Fruit fly (Drosophila melanogaster) whole organism, embryonic: ENCODE measurements around the gene NdufV3.

Source experiments
- Adf1 ChIP-seq: fragments of 200-800 bp; sonication (Bioruptor generic); IDR thresholded peaks from 2 replicates; pipeline ENCODE4 v1.3.6; 2022; ENCODE audit warnings: missing biosample characterization, missing genetic modification characterization
- Awh ChIP-seq: fragments of 200-800 bp; sonication (Bioruptor generic); IDR thresholded peaks from 2 replicates; pipeline ENCODE4, ENCODE4 v1.3.6; 2022; ENCODE audit warnings: missing biosample characterization, missing genetic modification characterization
- BEAF-32 ChIP-seq: fragments of 200-800 bp; sonication (Bioruptor generic); optimal IDR thresholded peaks from 3 replicates; lab custom pipeline; 2017; ENCODE audit warnings: missing biosample characterization, missing genetic modification characterization, mild to moderate bottlenecking, moderate library complexity, missing genetic modification reagents
- CG10431 ChIP-seq: fragments of 200-800 bp; sonication (Bioruptor generic); optimal IDR thresholded peaks from 3 replicates; lab custom pipeline; 2018; ENCODE audit warnings: missing biosample characterization, mild to moderate bottlenecking, missing genetic modification characterization
- CG11560 ChIP-seq: fragments of 200-800 bp; sonication (Bioruptor generic); IDR thresholded peaks from 3 replicates; pipeline ENCODE4 v1.3.6; 2022; ENCODE audit warnings: missing biosample characterization, missing genetic modification characterization
- CG13287 ChIP-seq: fragments of 200-800 bp; sonication (Bioruptor generic); IDR thresholded peaks from 2 replicates; pipeline ENCODE4 v1.3.6; 2022; ENCODE audit warnings: missing biosample characterization, missing genetic modification characterization; ENCODE audit not compliant: partially characterized antibody
- CG14710 ChIP-seq: fragments of 200-800 bp; sonication (Bioruptor generic); optimal IDR thresholded peaks from 3 replicates; lab custom pipeline; 2019; ENCODE audit warnings: missing biosample characterization, mild to moderate bottlenecking, missing genetic modification characterization, moderate library complexity
- CG16779 ChIP-seq: fragments of 200-800 bp; sonication (Bioruptor generic); IDR thresholded peaks from 2 replicates; pipeline ENCODE4 v1.3.6; 2022; ENCODE audit warnings: missing biosample characterization, missing genetic modification characterization
- CG17186 ChIP-seq: fragments of 200-800 bp; sonication (Bioruptor generic); optimal IDR thresholded peaks from 3 replicates; lab custom pipeline; 2017; ENCODE audit warnings: missing biosample characterization, missing genetic modification reagents, missing genetic modification characterization
- CG18262 ChIP-seq: fragments of 200-800 bp; optimal IDR thresholded peaks from 3 replicates; lab custom pipeline; 2019; ENCODE audit warnings: missing biosample characterization, mild to moderate bottlenecking, missing genetic modification characterization, moderate library complexity
- CG18619 ChIP-seq: fragments of 200-800 bp; sonication (Bioruptor generic); optimal IDR thresholded peaks from 3 replicates; lab custom pipeline; 2017; ENCODE audit warnings: missing biosample characterization, mild to moderate bottlenecking, missing genetic modification characterization
- CG2889 ChIP-seq: fragments of 200-800 bp; sonication (Bioruptor generic); IDR thresholded peaks from 3 replicates; pipeline ENCODE4 v1.3.6; 2022; ENCODE audit warnings: missing biosample characterization, missing genetic modification characterization
- CG31388 ChIP-seq: fragments of 200-800 bp; sonication (Bioruptor generic); optimal IDR thresholded peaks from 2 replicates; lab custom pipeline; 2016; ENCODE audit warnings: missing biosample characterization, missing genetic modification characterization
- CG33213 ChIP-seq: fragments of 200-800 bp; sonication (Bioruptor generic); optimal IDR thresholded peaks from 3 replicates; lab custom pipeline; 2016; ENCODE audit warnings: missing biosample characterization, missing genetic modification characterization
- CG5180 ChIP-seq: fragments of 200-800 bp; sonication (Bioruptor generic); optimal IDR thresholded peaks from 3 replicates; lab custom pipeline; 2017; ENCODE audit warnings: missing biosample characterization, missing genetic modification characterization, mild to moderate bottlenecking, moderate library complexity, missing genetic modification reagents
- CG6272 ChIP-seq: fragments of 200-800 bp; sonication (Bioruptor generic); IDR thresholded peaks from 2 replicates; pipeline ENCODE4 v1.3.6; 2022; ENCODE audit warnings: missing biosample characterization, missing genetic modification characterization
- CG7786 ChIP-seq: fragments of 200-800 bp; sonication (Bioruptor generic); optimal IDR thresholded peaks from 2 replicates; lab custom pipeline; 2016; ENCODE audit warnings: missing biosample characterization, missing genetic modification characterization
- CG8290 ChIP-seq, 3 experiments: fragments of 200-800 bp; sonication (Bioruptor generic); optimal IDR thresholded peaks; 2 replicates each; lab custom pipeline; 2016 to 2019; ENCODE audit warnings: missing biosample characterization in 3 of 3, missing genetic modification characterization in 3 of 3, mild to moderate bottlenecking in 2 of 3, moderate library complexity in 1 of 3
- CG9609 ChIP-seq: fragments of 200-800 bp; sonication (Bioruptor generic); optimal IDR thresholded peaks from 3 replicates; lab custom pipeline; 2016; ENCODE audit warnings: missing biosample characterization, missing genetic modification characterization
- Dfd ChIP-seq, 2 experiments: fragments of >200 bp; optimal IDR thresholded peaks; 2 replicates each; lab custom pipeline; 2017; ENCODE audit warnings: missing biosample characterization in 2 of 2, missing genetic modification characterization in 2 of 2
- Gsc ChIP-seq: fragments of 200-800 bp; sonication (Bioruptor generic); IDR thresholded peaks from 2 replicates; pipeline ENCODE4 v1.3.6; 2022; ENCODE audit warnings: missing biosample characterization, missing genetic modification characterization
- HLH54F ChIP-seq: fragments of 200-800 bp; sonication (Bioruptor generic); optimal IDR thresholded peaks from 3 replicates; lab custom pipeline; 2016; ENCODE audit warnings: missing biosample characterization, missing genetic modification characterization
- Hand ChIP-seq: fragments of 200-800 bp; sonication (Bioruptor generic); optimal IDR thresholded peaks from 2 replicates; lab custom pipeline; 2017; ENCODE audit warnings: mild to moderate bottlenecking, missing biosample characterization, missing genetic modification reagents, missing genetic modification characterization
- Lim3 ChIP-seq: fragments of 200-800 bp; sonication (Bioruptor generic); IDR thresholded peaks from 2 replicates; pipeline ENCODE4 v1.3.6; 2022; ENCODE audit warnings: missing biosample characterization, missing genetic modification characterization
- Mes4 ChIP-seq: fragments of 200-800 bp; sonication (Bioruptor generic); optimal IDR thresholded peaks from 2 replicates; lab custom pipeline; 2016; ENCODE audit warnings: missing biosample characterization, missing genetic modification characterization
- Myb ChIP-seq: fragments of 200-800 bp; sonication (Bioruptor generic); optimal IDR thresholded peaks from 2 replicates; lab custom pipeline; 2016; ENCODE audit warnings: missing biosample characterization, missing genetic modification characterization
- Opbp ChIP-seq: fragments of 200-800 bp; sonication (Bioruptor generic); IDR thresholded peaks from 3 replicates; pipeline ENCODE4 v1.3.6; 2022; ENCODE audit warnings: missing biosample characterization, missing genetic modification characterization; ENCODE audit not compliant: partially characterized antibody
- Sin3A ChIP-seq: fragments of >200 bp; optimal IDR thresholded peaks from 2 replicates; lab custom pipeline; 2018
- Sox100B ChIP-seq: fragments of 200-800 bp; sonication (Bioruptor generic); optimal IDR thresholded peaks from 3 replicates; lab custom pipeline; 2018; ENCODE audit warnings: missing biosample characterization, mild to moderate bottlenecking, missing genetic modification characterization
- Sox102F ChIP-seq: fragments of 200-800 bp; sonication (Bioruptor generic); optimal IDR thresholded peaks from 2 replicates; lab custom pipeline; 2018; ENCODE audit warnings: missing biosample characterization, mild to moderate bottlenecking, missing genetic modification characterization, moderate library complexity
- Sry-β ChIP-seq: fragments of 200-800 bp; sonication (Bioruptor generic); optimal IDR thresholded peaks from 2 replicates; lab custom pipeline; 2018; ENCODE audit warnings: missing biosample characterization, mild to moderate bottlenecking, missing genetic modification characterization, moderate library complexity
- ab ChIP-seq: fragments of 200-800 bp; sonication (Bioruptor generic); optimal IDR thresholded peaks from 2 replicates; lab custom pipeline; 2016; ENCODE audit warnings: missing biosample characterization, missing genetic modification characterization
- bigmax ChIP-seq: fragments of 200-800 bp; sonication (Bioruptor generic); optimal IDR thresholded peaks from 2 replicates; lab custom pipeline; 2018; ENCODE audit warnings: missing biosample characterization, mild to moderate bottlenecking, missing genetic modification characterization
- cato ChIP-seq: fragments of 200-800 bp; sonication (Bioruptor generic); optimal IDR thresholded peaks from 2 replicates; lab custom pipeline; 2016; ENCODE audit warnings: missing biosample characterization, missing genetic modification characterization, borderline replicate concordance
- chif ChIP-seq, 2 experiments: fragments of 200-800 bp; sonication (Bioruptor generic); optimal IDR thresholded peaks; 3 replicates each; lab custom pipeline; 2016; ENCODE audit warnings: missing biosample characterization in 2 of 2, missing genetic modification characterization in 2 of 2
- chm ChIP-seq: fragments of 200-800 bp; sonication (Bioruptor generic); IDR thresholded peaks from 2 replicates; pipeline ENCODE4 v1.3.6; 2022; ENCODE audit warnings: missing biosample characterization, missing genetic modification characterization
- chn ChIP-seq: fragments of 200-800 bp; sonication (Bioruptor generic); optimal IDR thresholded peaks from 2 replicates; lab custom pipeline; 2016; ENCODE audit warnings: missing biosample characterization, missing genetic modification characterization
- gsb ChIP-seq: fragments of 200-800 bp; sonication (Bioruptor generic); IDR thresholded peaks from 2 replicates; pipeline ENCODE4 v1.3.6; 2022; ENCODE audit warnings: missing biosample characterization, missing genetic modification characterization
- gsb-n ChIP-seq: fragments of 200-800 bp; sonication (Bioruptor generic); optimal IDR thresholded peaks from 3 replicates; lab custom pipeline; 2018; ENCODE audit warnings: missing biosample characterization, mild to moderate bottlenecking, missing genetic modification characterization
- insv ChIP-seq, 2 experiments: fragments of 200-800 bp; sonication (Bioruptor generic); optimal IDR thresholded peaks; 3 replicates each; lab custom pipeline; 2016 to 2018; ENCODE audit warnings: missing biosample characterization in 2 of 2, missing genetic modification characterization in 2 of 2
- kay ChIP-seq: fragments of 200-800 bp; sonication (Bioruptor generic); optimal IDR thresholded peaks from 2 replicates; lab custom pipeline; 2016; ENCODE audit warnings: missing biosample characterization, missing genetic modification characterization
- lmd ChIP-seq: fragments of 200-800 bp; sonication (Bioruptor generic); IDR thresholded peaks from 2 replicates; pipeline ENCODE4 v1.3.6; 2022; ENCODE audit warnings: missing biosample characterization, missing genetic modification characterization
- mirr ChIP-seq: fragments of 200-800 bp; sonication (Bioruptor generic); optimal IDR thresholded peaks from 3 replicates; lab custom pipeline; 2018; ENCODE audit warnings: missing biosample characterization, mild to moderate bottlenecking, missing genetic modification characterization
- mld ChIP-seq: fragments of 200-800 bp; sonication (Bioruptor generic); IDR thresholded peaks from 3 replicates; pipeline ENCODE4 v1.3.6; 2022; ENCODE audit warnings: missing biosample characterization, missing genetic modification characterization; ENCODE audit not compliant: partially characterized antibody
- ranshi ChIP-seq: fragments of 200-800 bp; sonication (Bioruptor generic); IDR thresholded peaks from 2 replicates; pipeline ENCODE4 v1.3.6; 2022; ENCODE audit warnings: missing biosample characterization, missing genetic modification characterization
- rib ChIP-seq: fragments of 200-800 bp; sonication (Bioruptor generic); IDR thresholded peaks from 2 replicates; pipeline ENCODE4 v1.3.6; 2022; ENCODE audit warnings: missing biosample characterization, missing genetic modification characterization
- row ChIP-seq: fragments of 200-800 bp; sonication (Bioruptor generic); IDR thresholded peaks from 3 replicates; pipeline ENCODE4 v1.3.6; 2022; ENCODE audit warnings: missing biosample characterization, missing genetic modification characterization
- sens-2 ChIP-seq: fragments of 200-800 bp; sonication (Bioruptor generic); IDR thresholded peaks from 2 replicates; pipeline ENCODE4 v1.3.6; 2022; ENCODE audit warnings: missing biosample characterization, missing genetic modification characterization
- sima ChIP-seq: fragments of 200-800 bp; sonication (Bioruptor generic); optimal IDR thresholded peaks from 2 replicates; lab custom pipeline; 2016; ENCODE audit warnings: missing biosample characterization, missing genetic modification characterization
- ssp ChIP-seq: fragments of 200-800 bp; sonication (Bioruptor generic); IDR thresholded peaks from 2 replicates; pipeline ENCODE4 v1.3.6; 2022; ENCODE audit warnings: missing biosample characterization, missing genetic modification characterization
- ttk ChIP-seq: fragments of 200-800 bp; sonication (Bioruptor generic); IDR thresholded peaks from 2 replicates; pipeline ENCODE4 v2.1.2; 2022; ENCODE audit warnings: missing biosample characterization, missing genetic modification characterization

Gene NdufV3

DNA sequence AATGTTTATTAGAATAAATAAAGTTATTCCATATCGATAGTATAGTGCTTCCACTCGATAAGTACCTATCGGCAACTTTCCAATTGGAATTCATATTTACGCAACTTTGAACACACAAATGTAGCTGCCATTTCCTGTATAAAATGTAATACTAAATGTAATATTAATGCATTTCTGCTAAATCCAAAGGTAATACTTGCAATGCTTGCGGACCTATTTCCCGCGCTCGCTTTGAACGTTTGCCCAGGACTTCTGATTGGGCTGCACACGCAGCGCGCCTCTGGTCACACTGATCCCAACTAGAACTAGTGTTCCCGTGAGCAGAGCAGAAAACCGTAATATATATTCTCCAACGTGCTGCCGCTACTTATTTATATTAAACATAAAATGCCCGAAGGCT is 19.6 kb downstream of the NdufV3 start, which contains the start of gene dlg1 (continued):
- TF ChIP-seq Adf1 (no peak), ssp (GFP tag; lab: Robert Waterston, UW) (no peak), gsb (no peak), CG5180 (GFP tag; lab: Kevin White, UChicago) (no peak), kay (GFP tag; lab: Kevin White, UChicago) (no peak), chn (GFP tag; lab: Kevin White, UChicago) (no peak), ttk (GFP tag; lab: Robert Waterston, UW) (no peak), mld (GFP tag; lab: Robert Waterston, UW) (peak; percentile 50; the same call in 1 of the 3 replicates), Awh (GFP tag; lab: Robert Waterston, UW) (no peak), CG6272 (GFP tag; lab: Robert Waterston, UW) (no peak), CG31388 (GFP tag; lab: Kevin White, UChicago) (no peak), BEAF-32 (GFP tag; lab: Kevin White, UChicago) (peak; percentile 69), CG10431 (GFP tag; lab: Kevin White, UChicago) (no peak), CG11560 (tag; lab: Robert Waterston, UW) (peak; percentile 93), rib (GFP tag; lab: Robert Waterston, UW) (no peak), Opbp (peak; percentile 54; the same call in 1 of the 3 replicates), lmd (no peak), mirr (no peak)

DNA sequence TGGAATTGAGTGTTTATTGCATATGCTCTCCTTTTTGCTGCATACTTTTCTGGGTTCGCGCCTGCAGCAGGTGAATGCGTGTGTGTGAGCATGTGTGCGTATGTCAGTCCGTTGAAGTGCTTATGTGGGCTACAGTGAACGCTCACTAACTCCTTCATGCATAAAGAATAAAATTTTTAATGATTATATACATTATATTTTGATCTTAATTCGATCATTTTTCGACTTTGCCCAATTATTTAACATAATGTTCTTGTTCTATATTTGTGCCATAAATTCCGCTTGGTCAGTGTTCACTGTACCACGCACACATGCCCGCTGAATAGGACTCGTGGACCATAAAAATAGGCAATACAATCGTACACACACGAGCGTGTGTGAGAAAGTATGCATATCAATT is 21.0 kb downstream of the NdufV3 start:
- TF ChIP-seq Sox100B (GFP tag; lab: Kevin White, UChicago) (no peak), row (GFP tag; lab: Robert Waterston, UW) (peak; percentile 64), CG7786 (GFP tag; lab: Kevin White, UChicago) (no peak), CG31388 (GFP tag; lab: Kevin White, UChicago) (no peak), CG18619 (GFP tag; lab: Kevin White, UChicago) (no peak), ttk (GFP tag; lab: Robert Waterston, UW) (peak; percentile 42; the same call in 1 of the 2 replicates), chm (no peak), chif (GFP tag; optimal IDR thresholded peaks at IDR 0.05; lab: Kevin White, UChicago) (peak in 1 of 2 experiments; percentile 3), CG17186 (GFP tag; lab: Kevin White, UChicago) (no peak), Myb (GFP tag; lab: Kevin White, UChicago) (no peak), CG18262 (tag; lab: Kevin White, UChicago) (peak; percentile 28), HLH54F (GFP tag; lab: Kevin White, UChicago) (no peak), CG16779 (GFP tag; lab: Robert Waterston, UW) (no peak), ranshi (0 out of 2 replicates have a peak, but pooled peaks have one; percentile 41), cato (GFP tag; lab: Kevin White, UChicago) (no peak), sens-2 (GFP tag; lab: Robert Waterston, UW) (no peak), CG33213 (no peak), CG2889 (GFP tag; lab: Robert Waterston, UW) (no peak), gsb-n (tag; lab: Kevin White, UChicago) (no peak), Dfd (GFP tag; optimal IDR thresholded peaks at IDR 0.05; lab: Kevin White, UChicago) (peak in 1 of 2 experiments; percentile 5), insv (GFP tag; optimal IDR thresholded peaks at IDR 0.05; lab: Kevin White, UChicago) (no peak), Sry-β (no peak), Sox102F (no peak), Mes4 (no peak), Sin3A (lab: Kevin White, UChicago) (no peak), Lim3 (GFP tag; lab: Robert Waterston, UW) (no peak), bigmax (no peak), Gsc (no peak), CG14710 (tag; lab: Kevin White, UChicago) (no peak), sima (GFP tag; lab: Kevin White, UChicago) (no peak), CG8290 (GFP tag; optimal IDR thresholded peaks at IDR 0.05; lab: Kevin White, UChicago) (no peak), CG8290 (tag; optimal IDR thresholded peaks at IDR 0.05; lab: Kevin White, UChicago) (no peak), ab (GFP tag; lab: Kevin White, UChicago) (no peak), Hand (no peak), CG13287 (GFP tag; lab: Robert Waterston, UW) (no peak), CG9609 (no peak)
